Fruit fly (Drosophila melanogaster) whole organism, embryonic: Measurements from ENCODE around the gene BNIP3.

Experiments used
- Aef1 ChIP-seq: fragments of 200-800 bp; sonication (Bioruptor generic); IDR thresholded peaks from 3 replicates; pipeline ENCODE4 v1.3.6; 2022; ENCODE audit warnings: missing biosample characterization, missing genetic modification characterization
- BEAF-32 ChIP-seq: fragments of 200-800 bp; sonication (Bioruptor generic); optimal IDR thresholded peaks from 3 replicates; lab custom pipeline; 2017; ENCODE audit warnings: missing biosample characterization, missing genetic modification characterization, mild to moderate bottlenecking, moderate library complexity, missing genetic modification reagents
- CG10321 ChIP-seq: fragments of 200-800 bp; sonication (Bioruptor generic); IDR thresholded peaks from 2 replicates; pipeline ENCODE4 v1.3.6; 2022; ENCODE audit warnings: missing biosample characterization, missing genetic modification characterization
- CG10462 ChIP-seq: fragments of 200-800 bp; sonication (Bioruptor generic); optimal IDR thresholded peaks from 2 replicates; lab custom pipeline; 2016; ENCODE audit warnings: missing biosample characterization, missing genetic modification characterization
- CG12155 ChIP-seq: fragments of 200-800 bp; sonication (Bioruptor generic); optimal IDR thresholded peaks from 3 replicates; lab custom pipeline; 2016; ENCODE audit warnings: missing biosample characterization, missing genetic modification characterization
- CG1233 ChIP-seq: fragments of 200-800 bp; sonication (Bioruptor generic); optimal IDR thresholded peaks from 4 replicates; lab custom pipeline; 2018; ENCODE audit warnings: missing biosample characterization, mild to moderate bottlenecking, missing genetic modification characterization
- CG12659 ChIP-seq: fragments of 200-800 bp; sonication (Bioruptor generic); optimal IDR thresholded peaks from 3 replicates; lab custom pipeline; 2017; ENCODE audit warnings: mild to moderate bottlenecking, missing biosample characterization, missing genetic modification reagents, missing genetic modification characterization
- CG13296 ChIP-seq: fragments of 200-800 bp; sonication (Bioruptor generic); optimal IDR thresholded peaks from 3 replicates; lab custom pipeline; 2018; ENCODE audit warnings: missing biosample characterization, mild to moderate bottlenecking, missing genetic modification characterization
- CG14965 ChIP-seq: fragments of 200-800 bp; sonication (Bioruptor generic); optimal IDR thresholded peaks from 2 replicates; lab custom pipeline; 2016; ENCODE audit warnings: missing biosample characterization, missing genetic modification characterization, borderline replicate concordance
- CG17328 ChIP-seq: fragments of 200-800 bp; sonication (Bioruptor generic); IDR thresholded peaks from 2 replicates; pipeline ENCODE4 v1.3.6; 2022; ENCODE audit warnings: missing biosample characterization, missing genetic modification characterization
- CG17829 ChIP-seq: fragments of 200-800 bp; optimal IDR thresholded peaks from 2 replicates; lab custom pipeline; 2019; ENCODE audit warnings: missing biosample characterization, mild to moderate bottlenecking, missing genetic modification characterization, moderate library complexity
- CG1832 ChIP-seq: fragments of 200-800 bp; sonication (Bioruptor generic); optimal IDR thresholded peaks from 2 replicates; lab custom pipeline; 2017; ENCODE audit warnings: missing biosample characterization, mild to moderate bottlenecking, missing genetic modification characterization, inconsistent platforms
- CG2120 ChIP-seq: fragments of 200-800 bp; sonication (Bioruptor generic); optimal IDR thresholded peaks from 3 replicates; lab custom pipeline; 2016; ENCODE audit warnings: missing biosample characterization, missing genetic modification characterization
- CG30403 ChIP-seq: fragments of 200-800 bp; sonication (Bioruptor generic); optimal IDR thresholded peaks from 3 replicates; lab custom pipeline; 2016; ENCODE audit warnings: missing biosample characterization, missing genetic modification characterization
- CG31365 ChIP-seq: fragments of 200-800 bp; sonication (Bioruptor generic); optimal IDR thresholded peaks from 2 replicates; lab custom pipeline; 2018; ENCODE audit warnings: missing biosample characterization, mild to moderate bottlenecking, missing genetic modification characterization
- CG3281 ChIP-seq: fragments of 200-800 bp; sonication (Bioruptor generic); optimal IDR thresholded peaks from 3 replicates; lab custom pipeline; 2017; ENCODE audit warnings: missing biosample characterization, mild to moderate bottlenecking, missing genetic modification characterization
- CG33213 ChIP-seq: fragments of 200-800 bp; sonication (Bioruptor generic); optimal IDR thresholded peaks from 3 replicates; lab custom pipeline; 2016; ENCODE audit warnings: missing biosample characterization, missing genetic modification characterization
- CG34376 ChIP-seq: fragments of 200-800 bp; sonication (Bioruptor generic); optimal IDR thresholded peaks from 2 replicates; lab custom pipeline; 2018; ENCODE audit warnings: missing biosample characterization, mild to moderate bottlenecking, missing genetic modification characterization
- CG3847 ChIP-seq: fragments of 200-800 bp; sonication (Bioruptor generic); IDR thresholded peaks from 2 replicates; pipeline ENCODE4 v1.3.6; 2022; ENCODE audit warnings: missing biosample characterization, missing genetic modification characterization
- CG9797 ChIP-seq: fragments of 200-800 bp; sonication (Bioruptor generic); optimal IDR thresholded peaks from 3 replicates; lab custom pipeline; 2018; ENCODE audit warnings: missing biosample characterization, mild to moderate bottlenecking, missing genetic modification characterization
- Deaf1 ChIP-seq: fragments of 200-800 bp; optimal IDR thresholded peaks from 3 replicates; lab custom pipeline; 2019; ENCODE audit warnings: missing biosample characterization, mild to moderate bottlenecking, missing genetic modification characterization, moderate library complexity
- Dll ChIP-seq: fragments of 200-800 bp; sonication (Bioruptor generic); IDR thresholded peaks from 4 replicates; pipeline ENCODE4 v1.3.6; 2022; ENCODE audit warnings: missing biosample characterization, missing genetic modification characterization; ENCODE audit not compliant: partially characterized antibody
- Eip74EF ChIP-seq, 2 experiments: fragments of 200-800 bp in 1 of 2; fragments of >200 bp in 1 of 2; sonication (Bioruptor generic) in 1 of 2; optimal IDR thresholded peaks; 2 replicates each; lab custom pipeline; 2017 to 2019; ENCODE audit warnings: missing biosample characterization in 2 of 2, missing genetic modification characterization in 2 of 2, mild to moderate bottlenecking in 1 of 2, moderate library complexity in 1 of 2
- Ets97D ChIP-seq: fragments of 200-800 bp; sonication (Bioruptor generic); optimal IDR thresholded peaks from 3 replicates; lab custom pipeline; 2016; ENCODE audit warnings: missing biosample characterization, missing genetic modification characterization
- HLH4C ChIP-seq: fragments of 200-800 bp; sonication (Bioruptor generic); IDR thresholded peaks from 3 replicates; pipeline ENCODE4 v1.3.6; 2022; ENCODE audit warnings: missing biosample characterization, missing genetic modification characterization; ENCODE audit not compliant: partially characterized antibody
- Hey ChIP-seq: fragments of 200-800 bp; sonication (Bioruptor generic); optimal IDR thresholded peaks from 3 replicates; lab custom pipeline; 2018; ENCODE audit warnings: missing biosample characterization, mild to moderate bottlenecking, missing genetic modification characterization
- HmgZ ChIP-seq: fragments of 200-800 bp; sonication (Bioruptor generic); optimal IDR thresholded peaks from 2 replicates; lab custom pipeline; 2018; ENCODE audit warnings: missing biosample characterization, mild to moderate bottlenecking, missing genetic modification characterization
- Hmr ChIP-seq: fragments of 200-800 bp; sonication (Bioruptor generic); optimal IDR thresholded peaks from 3 replicates; lab custom pipeline; 2017; ENCODE audit warnings: mild to moderate bottlenecking, missing biosample characterization, missing genetic modification reagents, missing genetic modification characterization
- Meics ChIP-seq: fragments of 200-800 bp; sonication (Bioruptor generic); optimal IDR thresholded peaks from 2 replicates; lab custom pipeline; 2017; ENCODE audit warnings: missing biosample characterization, mild to moderate bottlenecking, missing genetic modification characterization
- Rx ChIP-seq: fragments of 200-800 bp; sonication (Bioruptor generic); IDR thresholded peaks from 2 replicates; pipeline ENCODE4 v1.3.6; 2022; ENCODE audit warnings: missing biosample characterization, missing genetic modification characterization
- Sry-δ ChIP-seq: fragments of 200-800 bp; sonication (Bioruptor generic); optimal IDR thresholded peaks from 2 replicates; lab custom pipeline; 2016; ENCODE audit warnings: missing biosample characterization, missing genetic modification characterization
- Xbp1 ChIP-seq: fragments of 200-800 bp; sonication (Bioruptor generic); optimal IDR thresholded peaks from 3 replicates; lab custom pipeline; 2016; ENCODE audit warnings: missing biosample characterization, mild to moderate bottlenecking, missing genetic modification characterization
- ac ChIP-seq: fragments of 200-800 bp; sonication (Bioruptor generic); optimal IDR thresholded peaks from 3 replicates; lab custom pipeline; 2017; ENCODE audit warnings: missing biosample characterization, mild to moderate bottlenecking, missing genetic modification characterization
- corto ChIP-seq: fragments of 200-800 bp; sonication (Bioruptor generic); optimal IDR thresholded peaks from 2 replicates; lab custom pipeline; 2016; ENCODE audit warnings: missing biosample characterization, mild to moderate bottlenecking, missing genetic modification characterization, moderate library complexity
- cwo ChIP-seq: fragments of 200-800 bp; sonication (Bioruptor generic); optimal IDR thresholded peaks from 3 replicates; lab custom pipeline; 2017; ENCODE audit warnings: missing biosample characterization, missing genetic modification characterization, mild to moderate bottlenecking, moderate library complexity, missing genetic modification reagents
- dan ChIP-seq: fragments of 200-800 bp; sonication (Bioruptor generic); IDR thresholded peaks from 2 replicates; pipeline ENCODE4 v1.3.6; 2022; ENCODE audit warnings: missing biosample characterization, missing genetic modification characterization
- danr ChIP-seq: fragments of 200-800 bp; sonication (Bioruptor generic); IDR thresholded peaks from 2 replicates; pipeline ENCODE4 v1.3.6; 2022; ENCODE audit warnings: missing biosample characterization, missing genetic modification characterization
- esg ChIP-seq: fragments of 200-800 bp; sonication (Bioruptor generic); conservative IDR thresholded peaks from 2 replicates; pipeline ENCODE4 v1.3.6; 2022; ENCODE audit warnings: missing biosample characterization, missing genetic modification characterization
- hbn ChIP-seq: fragments of 200-800 bp; sonication (Bioruptor generic); IDR thresholded peaks from 2 replicates; pipeline ENCODE4 v1.3.6; 2022; ENCODE audit warnings: missing biosample characterization, missing genetic modification characterization; ENCODE audit not compliant: partially characterized antibody
- knrl ChIP-seq: fragments of 200-800 bp; sonication (Bioruptor generic); IDR thresholded peaks from 3 replicates; pipeline ENCODE4 v1.3.6; 2022; ENCODE audit warnings: missing biosample characterization, missing genetic modification characterization; ENCODE audit not compliant: partially characterized antibody
- nerfin-2 ChIP-seq: fragments of 200-800 bp; sonication (Bioruptor generic); IDR thresholded peaks from 2 replicates; pipeline ENCODE4 v1.3.6; 2022; ENCODE audit warnings: missing biosample characterization, missing genetic modification characterization; ENCODE audit not compliant: partially characterized antibody
- pfk ChIP-seq: fragments of 200-800 bp; sonication (Bioruptor generic); optimal IDR thresholded peaks from 2 replicates; lab custom pipeline; 2018; ENCODE audit warnings: missing biosample characterization, mild to moderate bottlenecking, missing genetic modification characterization, moderate library complexity
- pros ChIP-seq: fragments of 200-800 bp; sonication (Bioruptor generic); optimal IDR thresholded peaks from 3 replicates; lab custom pipeline; 2019; ENCODE audit warnings: missing biosample characterization, mild to moderate bottlenecking, missing genetic modification characterization, moderate library complexity
- pzg ChIP-seq: fragments of 200-800 bp; sonication (Bioruptor generic); optimal IDR thresholded peaks from 3 replicates; lab custom pipeline; 2018; ENCODE audit warnings: missing biosample characterization, mild to moderate bottlenecking, missing genetic modification characterization, moderate library complexity
- ro ChIP-seq: fragments of 200-800 bp; sonication (Bioruptor generic); IDR thresholded peaks from 2 replicates; pipeline ENCODE4 v1.3.6; 2022; ENCODE audit warnings: missing biosample characterization, missing genetic modification characterization
- sens ChIP-seq: fragments of 200-800 bp; sonication (Bioruptor generic); peaks from one replicate; lab custom pipeline; 2016; ENCODE audit warnings: missing biosample characterization, missing genetic modification characterization
- stc ChIP-seq: fragments of 200-800 bp; sonication (Bioruptor generic); IDR thresholded peaks from 2 replicates; pipeline ENCODE4 v1.3.6; 2022; ENCODE audit warnings: missing biosample characterization, missing genetic modification characterization
- stwl ChIP-seq: fragments of 200-800 bp; sonication (Bioruptor generic); optimal IDR thresholded peaks from 3 replicates; lab custom pipeline; 2018; ENCODE audit warnings: missing biosample characterization, mild to moderate bottlenecking, missing genetic modification characterization, moderate library complexity

The BNIP3 gene

DNA sequence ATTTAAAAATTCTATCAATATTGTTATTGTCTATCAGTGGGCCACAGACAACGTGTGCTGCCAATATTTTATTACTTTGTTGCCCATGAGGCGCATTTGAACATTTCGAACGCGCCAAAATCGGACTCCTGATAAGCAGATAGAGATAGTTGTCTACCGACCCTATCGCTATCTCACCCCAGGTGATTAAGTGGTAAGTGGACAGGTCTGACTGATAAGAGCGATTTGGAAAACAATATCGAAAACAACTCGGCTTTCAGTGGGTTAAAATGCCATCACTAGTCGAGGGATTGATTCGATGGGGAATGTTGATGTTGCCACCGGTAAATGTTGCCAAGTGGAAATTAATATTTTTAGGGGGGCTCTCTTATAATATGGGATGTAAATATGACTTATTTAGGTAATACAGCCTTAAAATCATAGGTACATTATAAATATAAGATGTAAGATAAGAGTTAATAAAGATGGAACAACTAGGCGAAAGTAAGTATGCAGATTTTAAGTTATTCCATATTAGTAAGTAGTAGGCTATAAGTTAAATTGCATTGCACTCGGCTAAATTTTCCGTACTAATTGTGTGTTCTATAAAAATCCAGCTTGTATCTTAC, 27.6 kb downstream of the BNIP3 start, which contains the start of gene ND-39 (continued):
- TF ChIP-seq sens (GFP tag; lab: Kevin White, UChicago) (peak; percentile 37), stwl (peak; percentile 49), HmgZ (tag; lab: Kevin White, UChicago) (peak; percentile 24), pzg (GFP tag; lab: Kevin White, UChicago) (peak; percentile 53), Hmr (peak; percentile 5), CG1233 (GFP tag; lab: Kevin White, UChicago) (no peak), corto (GFP tag; lab: Kevin White, UChicago) (no peak), Hey (tag; lab: Kevin White, UChicago) (peak; percentile 7), Eip74EF (GFP tag; optimal IDR thresholded peaks at IDR 0.05; lab: Kevin White, UChicago) (no peak), CG10321 (GFP tag; lab: Robert Waterston, UW) (peak; percentile 82), Sry-δ (peak; percentile 84), Dll (GFP tag; lab: Robert Waterston, UW) (0 out of 4 replicates have a peak, but pooled peaks have one; percentile 10), CG34376 (GFP tag; lab: Kevin White, UChicago) (peak; percentile 35), CG12155 (GFP tag; lab: Kevin White, UChicago) (no peak), CG31365 (tag; lab: Kevin White, UChicago) (no peak), Meics (GFP tag; lab: Kevin White, UChicago) (no peak), CG12659 (peak; percentile 5), knrl (peak; percentile 10; the same call in 1 of the 3 replicates), CG14965 (no peak), BEAF-32 (GFP tag; lab: Kevin White, UChicago) (peak; percentile 47), CG1832 (GFP tag; lab: Kevin White, UChicago) (peak; percentile 23)

DNA sequence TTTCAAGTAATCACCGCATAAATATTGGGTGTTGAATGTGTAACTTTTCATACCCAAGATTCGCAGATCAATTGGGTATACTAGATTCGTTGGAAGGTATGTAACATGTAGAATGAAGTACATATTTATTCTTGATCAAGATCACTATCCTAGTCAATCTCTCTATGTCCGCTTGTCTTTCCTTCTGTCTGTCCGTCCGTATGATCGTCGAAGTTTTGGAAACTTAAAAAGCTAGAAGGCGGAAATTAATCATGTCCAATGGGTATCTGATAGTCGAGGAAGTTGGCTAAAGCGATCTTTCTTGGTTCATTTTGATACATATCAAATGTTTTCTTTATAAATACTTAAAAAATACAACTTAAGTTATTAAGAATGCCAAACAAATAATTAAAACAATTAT, 31.5 kb downstream of the BNIP3 start:
- TF ChIP-seq CG9797 (GFP tag; lab: Kevin White, UChicago), result no peak
- no peak for TF ChIP-seq hbn (GFP tag; lab: Robert Waterston, UW)
- 0 out of 4 replicates have a peak, but pooled peaks have one; percentile 27 for TF ChIP-seq Dll (GFP tag; lab: Robert Waterston, UW)
- no peak for TF ChIP-seq pros (GFP tag; lab: Kevin White, UChicago)
- TF ChIP-seq Rx (GFP tag; lab: Robert Waterston, UW), result no peak
- no peak for TF ChIP-seq esg
- no peak for TF ChIP-seq Xbp1 (GFP tag; lab: Kevin White, UChicago)
- TF ChIP-seq CG17829 (tag; lab: Kevin White, UChicago), result no peak
- TF ChIP-seq Deaf1 (tag; lab: Kevin White, UChicago), result no peak
- no peak for TF ChIP-seq Aef1
- TF ChIP-seq CG3281, result no peak
- no peak for TF ChIP-seq cwo (GFP tag; lab: Kevin White, UChicago)
- TF ChIP-seq danr, result no peak
- no peak for TF ChIP-seq CG30403
- TF ChIP-seq CG1233 (GFP tag; lab: Kevin White, UChicago), result no peak
- TF ChIP-seq nerfin-2, result peak; percentile 59; the same call in 1 of the 2 replicates
- no peak for TF ChIP-seq CG2120 (GFP tag; lab: Kevin White, UChicago)
- TF ChIP-seq stc (GFP tag; lab: Robert Waterston, UW), result no peak
- peak; percentile 69 for TF ChIP-seq HLH4C (GFP tag; lab: Robert Waterston, UW)
- TF ChIP-seq Hey (tag; lab: Kevin White, UChicago), result no peak
- TF ChIP-seq CG3847, result no peak
- no peak for TF ChIP-seq CG12659
- no peak for TF ChIP-seq ro (GFP tag; lab: Robert Waterston, UW)
- no peak for TF ChIP-seq CG17328 (GFP tag; lab: Robert Waterston, UW)
- TF ChIP-seq CG33213 (GFP tag; lab: Kevin White, UChicago), result no peak
- TF ChIP-seq Ets97D (GFP tag; lab: Kevin White, UChicago), result no peak
- TF ChIP-seq dan (GFP tag; lab: Robert Waterston, UW), result no peak
- TF ChIP-seq CG13296 (GFP tag; lab: Kevin White, UChicago), result no peak
- TF ChIP-seq CG10462 (GFP tag; lab: Kevin White, UChicago), result no peak
- TF ChIP-seq pfk (GFP tag; lab: Kevin White, UChicago), result no peak
- TF ChIP-seq ac (GFP tag; lab: Kevin White, UChicago), result no peak
